Fruit fly (Drosophila melanogaster) whole organism, embryonic: ENCODE results near the gene CG1299.

Experiments used
- CG12104 ChIP-seq: fragments of 200-800 bp; sonication (Bioruptor generic); optimal IDR thresholded peaks from 3 replicates; lab custom pipeline; 2016; ENCODE audit warnings: missing biosample characterization, missing genetic modification characterization
- Lim3 ChIP-seq: fragments of 200-800 bp; sonication (Bioruptor generic); IDR thresholded peaks from 2 replicates; pipeline ENCODE4 v1.3.6; 2022; ENCODE audit warnings: missing biosample characterization, missing genetic modification characterization
- Sox102F ChIP-seq: fragments of 200-800 bp; sonication (Bioruptor generic); optimal IDR thresholded peaks from 2 replicates; lab custom pipeline; 2018; ENCODE audit warnings: missing biosample characterization, mild to moderate bottlenecking, missing genetic modification characterization, moderate library complexity
- dysf ChIP-seq: fragments of 200-800 bp; sonication (Bioruptor generic); IDR thresholded peaks from 3 replicates; pipeline ENCODE4 v1.3.6; 2022; ENCODE audit warnings: missing biosample characterization, missing genetic modification characterization
- ken ChIP-seq: fragments of 200-800 bp; sonication (Bioruptor generic); IDR thresholded peaks from 3 replicates; pipeline ENCODE4 v1.3.6; 2022; ENCODE audit warnings: missing biosample characterization, missing genetic modification characterization

DNA sequence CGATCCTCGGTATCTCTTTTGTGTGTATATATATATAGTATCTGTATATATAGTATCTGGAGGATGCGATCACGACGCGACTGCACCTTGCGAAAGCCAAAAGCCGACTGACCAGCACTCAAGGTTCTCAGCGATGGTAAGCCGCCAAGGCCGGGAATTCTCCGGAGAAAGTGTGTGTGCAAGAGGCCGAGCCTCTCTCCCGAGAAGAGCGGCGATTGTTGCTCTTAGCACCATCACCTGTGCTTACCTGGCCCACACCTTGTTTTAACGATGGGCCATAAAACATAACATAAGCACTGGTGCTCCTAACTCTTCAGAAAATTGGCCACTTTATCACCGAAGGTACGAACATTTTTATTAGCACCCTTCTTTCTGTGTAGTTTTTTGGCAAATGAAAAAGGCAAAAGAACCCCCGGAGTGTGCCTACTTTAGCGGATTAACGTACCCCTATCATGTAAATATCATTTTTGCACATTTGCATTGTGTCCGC is 18.9 kb downstream of the CG1299 start, which contains the start of gene mas:
- no peak for TF ChIP-seq Sox102F (GFP tag; lab: Kevin White, UChicago)
- TF ChIP-seq CG12104 = no peak
- TF ChIP-seq ken (GFP tag; lab: Robert Waterston, UW) = 0 out of 3 replicates have a peak, but pooled peaks have one; percentile 35
- TF ChIP-seq Lim3 (GFP tag; lab: Robert Waterston, UW) = no peak
- no peak for TF ChIP-seq dysf (GFP tag; lab: Robert Waterston, UW)
